Worm (Caenorhabditis elegans): Measurements from ENCODE around the gene bath-47.
"Not testable (repeated sequence)": the region's sequence is repeated elsewhere in the genome, so short reads cannot be mapped to it uniquely, and the experiment has no call there.

DNA sequence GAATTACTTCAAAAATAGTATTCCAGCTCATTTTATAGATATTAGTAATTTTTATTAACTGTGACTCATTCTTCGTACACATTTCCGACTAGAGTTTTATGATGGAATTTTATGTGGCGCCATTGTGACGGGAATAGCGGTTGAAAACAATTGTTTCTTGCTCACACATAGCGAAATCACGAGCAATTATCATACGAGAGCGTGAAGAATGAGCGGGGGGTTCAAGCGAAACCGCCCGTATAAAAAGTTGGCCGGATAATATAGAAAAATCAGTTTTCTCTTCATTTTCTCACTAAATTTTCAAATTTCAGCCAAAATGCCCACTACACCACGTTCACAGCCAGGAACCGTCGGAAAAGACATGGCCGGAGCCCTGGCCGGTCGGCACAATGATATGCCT is 31.9 kb downstream of the bath-47 start, which contains the start of gene C08E3.1:
- not testable (repeated sequence) for TF ChIP-seq hmg-4 (GFP tag; optimal IDR thresholded peaks at IDR 0.05); flt-1 (GFP tag; IDR thresholded peaks at IDR 0.05)

Data from whole organism, early embryonic.